Worm (Caenorhabditis elegans) whole organism, young adult: ENCODE data around the gene srr-4.
A peak's percentile ranks its signal among the peaks of the same experiment; 100 is the strongest.

ENCODE experiments used
- B0019.2 ChIP-seq: fragments of 200-800 bp; sonication (Bioruptor generic); conservative IDR thresholded peaks from 2 replicates; pipeline ENCODE4 v1.3.6; 2022; ENCODE audit warnings: missing genetic modification reagents, missing genetic modification characterization, missing compliant biosample characterization
- B0261.1 ChIP-seq: sonication (generic microtip); optimal IDR thresholded peaks from 2 replicates; lab custom pipeline; 2016; ENCODE audit warnings: mild to moderate bottlenecking, missing genetic modification characterization, moderate library complexity, missing compliant biosample characterization
- F10E7.11 ChIP-seq: sonication (generic microtip); optimal IDR thresholded peaks from 2 replicates; lab custom pipeline; 2017; ENCODE audit warnings: mild to moderate bottlenecking, missing genetic modification characterization, moderate library complexity, missing compliant biosample characterization
- F23B12.7 ChIP-seq: sonication (generic microtip); optimal IDR thresholded peaks from 2 replicates; lab custom pipeline; 2017; ENCODE audit warnings: missing genetic modification characterization, mild to moderate bottlenecking, missing compliant biosample characterization, antibody characterized with exemption, moderate library complexity; ENCODE audit not compliant: insufficient read depth
- F49E8.2 ChIP-seq: sonication (generic microtip); optimal IDR thresholded peaks from 3 replicates; lab custom pipeline; 2017; ENCODE audit warnings: missing genetic modification characterization, mild to moderate bottlenecking, missing compliant biosample characterization, antibody characterized with exemption, moderate library complexity; ENCODE audit not compliant: insufficient read depth
- F57A8.1 ChIP-seq: fragments of 200-800 bp; sonication (Bioruptor generic); optimal IDR thresholded peaks from 2 replicates; lab custom pipeline; 2018; ENCODE audit warnings: mild to moderate bottlenecking, missing genetic modification characterization, moderate library complexity, missing compliant biosample characterization
- T26A5.8 ChIP-seq: sonication (generic microtip); optimal IDR thresholded peaks from 2 replicates; lab custom pipeline; 2016; ENCODE audit warnings: missing genetic modification characterization, missing compliant biosample characterization
- Y56A3A.18 ChIP-seq: fragments of 200-800 bp; sonication (Bioruptor generic); IDR thresholded peaks from 2 replicates; pipeline ENCODE4 v1.3.6; 2022; ENCODE audit warnings: missing genetic modification reagents, missing genetic modification characterization, missing compliant biosample characterization
- Y79H2A.3 ChIP-seq: fragments of 200-800 bp; sonication (Bioruptor generic); conservative IDR thresholded peaks from 2 replicates; pipeline ENCODE4 v1.3.6; 2022; ENCODE audit warnings: missing genetic modification reagents, missing genetic modification characterization, missing compliant biosample characterization
- ama-1 ChIP-seq, 3 experiments: fragments of 150-350 bp in 1 of 3; sonication (generic microtip) in 2 of 3; optimal IDR thresholded peaks; 2 replicates each; lab custom pipeline; 2014 to 2018; ENCODE audit warnings: missing biosample characterization in 2 of 3, missing genetic modification characterization in 2 of 3, missing genetic modification reagents in 2 of 3
- aptf-2 ChIP-seq: fragments of 200-800 bp; sonication (Bioruptor generic); conservative IDR thresholded peaks from 2 replicates; pipeline ENCODE4 v1.3.6; 2022; ENCODE audit warnings: missing genetic modification reagents, missing genetic modification characterization, missing compliant biosample characterization
- attf-6 ChIP-seq: fragments of 200-800 bp; sonication (Bioruptor generic); IDR thresholded peaks from 2 replicates; pipeline ENCODE4 v1.3.6; 2022; ENCODE audit warnings: missing genetic modification reagents, missing genetic modification characterization, missing compliant biosample characterization
- bed-2 ChIP-seq: fragments of 200-800 bp; sonication (Bioruptor generic); IDR thresholded peaks from 2 replicates; pipeline ENCODE4 v1.3.6; 2022; ENCODE audit warnings: missing genetic modification reagents, missing genetic modification characterization, missing compliant biosample characterization
- cebp-1 ChIP-seq, 2 experiments: fragments of 200-800 bp in 1 of 2; sonication (Bioruptor generic) in 1 of 2; sonication (generic microtip) in 1 of 2; IDR thresholded peaks in 1 of 2; optimal IDR thresholded peaks in 1 of 2; 2 replicates each; pipeline versions ENCODE4 v1.3.6 to Lab custom; 2017 to 2022; ENCODE audit warnings: missing compliant biosample characterization in 2 of 2, missing genetic modification characterization in 2 of 2, mild to moderate bottlenecking in 1 of 2, missing genetic modification reagents in 1 of 2, moderate library complexity in 1 of 2
- ceh-27 ChIP-seq: fragments of 200-800 bp; sonication (Bioruptor generic); optimal IDR thresholded peaks from 2 replicates; lab custom pipeline; 2018; ENCODE audit warnings: mild to moderate bottlenecking, missing genetic modification characterization, moderate library complexity, missing compliant biosample characterization
- ceh-91 ChIP-seq: fragments of 200-800 bp; sonication (Bioruptor generic); IDR thresholded peaks from 2 replicates; pipeline ENCODE4 v1.3.6; 2022; ENCODE audit warnings: missing genetic modification reagents, missing genetic modification characterization, missing compliant biosample characterization
- die-1 ChIP-seq: sonication (generic microtip); optimal IDR thresholded peaks from 2 replicates; lab custom pipeline; 2016; ENCODE audit warnings: missing genotype, mild to moderate bottlenecking, missing genetic modification characterization, missing compliant biosample characterization
- ekl-4 ChIP-seq: fragments of 200-800 bp; sonication (Bioruptor generic); IDR thresholded peaks from 2 replicates; pipeline ENCODE4 v1.3.6; 2022; ENCODE audit warnings: missing genetic modification reagents, missing genetic modification characterization, missing compliant biosample characterization
- fkh-3 ChIP-seq: sonication (generic microtip); optimal IDR thresholded peaks from 2 replicates; lab custom pipeline; 2016; ENCODE audit warnings: mild to moderate bottlenecking, missing genetic modification characterization, missing compliant biosample characterization
- hmg-1.2 ChIP-seq: fragments of 200-800 bp; sonication (Bioruptor generic); IDR thresholded peaks from 2 replicates; pipeline ENCODE4 v1.3.6; 2022; ENCODE audit warnings: missing genetic modification reagents, missing genetic modification characterization, missing compliant biosample characterization
- hsf-1 ChIP-seq: fragments of 200-800 bp; sonication (Bioruptor generic); IDR thresholded peaks from 2 replicates; pipeline ENCODE4 v1.3.6; 2022; ENCODE audit warnings: missing genetic modification reagents, missing genetic modification characterization, missing compliant biosample characterization
- lag-1 ChIP-seq: fragments of 200-800 bp; sonication (Bioruptor generic); IDR thresholded peaks from 2 replicates; pipeline ENCODE4 v1.3.6; 2022; ENCODE audit warnings: missing genetic modification reagents, missing genetic modification characterization, missing compliant biosample characterization
- let-526 ChIP-seq: fragments of 200-800 bp; sonication (Bioruptor generic); IDR thresholded peaks from 2 replicates; pipeline ENCODE4 v1.3.6; 2022; ENCODE audit warnings: missing genetic modification reagents, missing genetic modification characterization, missing compliant biosample characterization
- lir-1 ChIP-seq: fragments of 200-800 bp; sonication (Bioruptor generic); conservative IDR thresholded peaks from 2 replicates; pipeline ENCODE4 v1.3.6; 2022; ENCODE audit warnings: missing genetic modification reagents, missing genetic modification characterization, missing compliant biosample characterization
- madf-10 ChIP-seq: sonication (generic microtip); optimal IDR thresholded peaks from 2 replicates; lab custom pipeline; 2016; ENCODE audit warnings: mild to moderate bottlenecking, missing genetic modification characterization, missing compliant biosample characterization
- madf-3 ChIP-seq: fragments of 200-800 bp; sonication (Bioruptor generic); IDR thresholded peaks from 2 replicates; pipeline ENCODE4 v1.3.6; 2022; ENCODE audit warnings: missing genetic modification reagents, missing genetic modification characterization, missing compliant biosample characterization
- madf-8 ChIP-seq: fragments of 200-800 bp; sonication (Bioruptor generic); conservative IDR thresholded peaks from 2 replicates; pipeline ENCODE4 v1.3.6; 2022; ENCODE audit warnings: missing genetic modification reagents, missing genetic modification characterization, missing compliant biosample characterization
- mxl-1 ChIP-seq: sonication (generic microtip); optimal IDR thresholded peaks from 2 replicates; lab custom pipeline; 2016; ENCODE audit warnings: missing genetic modification characterization, missing compliant biosample characterization
- nfyb-1 ChIP-seq: fragments of 200-800 bp; sonication (Bioruptor generic); IDR thresholded peaks from 2 replicates; pipeline ENCODE4 v1.3.6; 2022; ENCODE audit warnings: missing genetic modification reagents, missing genetic modification characterization, missing compliant biosample characterization
- nhr-80 ChIP-seq: sonication (generic microtip); optimal IDR thresholded peaks from 2 replicates; lab custom pipeline; 2016; ENCODE audit warnings: missing genetic modification characterization, missing compliant biosample characterization
- rec-8 ChIP-seq, 2 experiments: sonication (generic microtip); optimal IDR thresholded peaks; 2 replicates each; lab custom pipeline; 2016; ENCODE audit warnings: mild to moderate bottlenecking in 2 of 2, missing genetic modification characterization in 2 of 2, missing genetic modification reagents in 2 of 2, missing genotype in 2 of 2, missing biosample characterization in 1 of 2, missing compliant biosample characterization in 1 of 2, moderate library complexity in 1 of 2
- snpc-3.4 ChIP-seq: sonication (generic microtip); optimal IDR thresholded peaks from 2 replicates; lab custom pipeline; 2017; ENCODE audit warnings: missing genetic modification characterization, mild to moderate bottlenecking, missing compliant biosample characterization, antibody characterized with exemption, moderate library complexity, missing genotype, missing genetic modification reagents
- somi-1 ChIP-seq: fragments of 200-800 bp; sonication (Bioruptor generic); optimal IDR thresholded peaks from 2 replicates; lab custom pipeline; 2018; ENCODE audit warnings: mild to moderate bottlenecking, missing genetic modification characterization, missing compliant biosample characterization
- sptf-2 ChIP-seq: fragments of 200-800 bp; sonication (Bioruptor generic); optimal IDR thresholded peaks from 2 replicates; lab custom pipeline; 2018; ENCODE audit warnings: mild to moderate bottlenecking, missing genetic modification characterization, missing compliant biosample characterization
- tbx-9 ChIP-seq: sonication (generic microtip); optimal IDR thresholded peaks from 2 replicates; lab custom pipeline; 2016; ENCODE audit warnings: borderline replicate concordance, missing genetic modification characterization, inconsistent platforms, missing compliant biosample characterization
- tlf-1 ChIP-seq: fragments of 200-800 bp; sonication (Bioruptor generic); optimal IDR thresholded peaks from 2 replicates; lab custom pipeline; 2018; ENCODE audit warnings: mild to moderate bottlenecking, missing genetic modification characterization, missing compliant biosample characterization
- unc-130 ChIP-seq: sonication (generic microtip); optimal IDR thresholded peaks from 2 replicates; lab custom pipeline; 2016; ENCODE audit warnings: missing genetic modification reagents, missing genetic modification characterization, missing compliant biosample characterization
- unc-62 ChIP-seq: fragments of 150-350 bp; optimal IDR thresholded peaks from 2 replicates; lab custom pipeline; 2014; ENCODE audit warnings: missing biosample characterization, missing genetic modification reagents, missing genetic modification characterization
- zim-3 ChIP-seq: sonication (generic microtip); optimal IDR thresholded peaks from 2 replicates; lab custom pipeline; 2017; ENCODE audit warnings: mild to moderate bottlenecking, missing genetic modification characterization, moderate library complexity, missing compliant biosample characterization
- ztf-22 ChIP-seq: fragments of 200-800 bp; sonication (Bioruptor generic); optimal IDR thresholded peaks from 2 replicates; lab custom pipeline; 2018; ENCODE audit warnings: mild to moderate bottlenecking, missing genetic modification characterization, moderate library complexity, missing compliant biosample characterization
- ztf-26 ChIP-seq: sonication (generic microtip); optimal IDR thresholded peaks from 2 replicates; lab custom pipeline; 2017; ENCODE audit warnings: missing genetic modification characterization, missing compliant biosample characterization
- ztf-3 ChIP-seq: fragments of 200-800 bp; sonication (Bioruptor generic); optimal IDR thresholded peaks from 2 replicates; lab custom pipeline; 2018; ENCODE audit warnings: mild to moderate bottlenecking, missing genetic modification characterization, missing compliant biosample characterization

srr-4 gene

DNA sequence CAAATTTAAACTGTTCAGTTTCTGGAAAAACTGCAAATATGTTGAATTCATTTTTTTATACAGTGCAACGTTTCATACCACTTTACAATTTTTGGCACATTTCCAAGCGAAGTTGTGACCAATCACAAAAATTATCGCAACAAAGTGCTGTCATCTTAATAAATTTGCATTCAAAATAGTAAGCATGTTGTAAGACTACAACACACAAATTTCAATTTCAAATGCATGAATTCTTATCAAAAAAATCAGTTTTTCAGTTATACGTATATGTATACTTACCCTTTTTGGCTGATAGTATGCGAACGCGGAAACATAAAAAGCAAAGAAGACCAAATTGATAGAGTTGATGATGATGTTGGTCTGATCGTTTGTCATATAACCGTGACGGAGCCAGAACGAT is 11.2 kb downstream of the srr-4 start:
- TF ChIP-seq tlf-1, result no peak
- no peak for TF ChIP-seq lag-1 (GFP tag; lab: Robert Waterston, UW)
- TF ChIP-seq Y56A3A.18 (GFP tag; lab: Robert Waterston, UW), result no peak
- no peak for TF ChIP-seq aptf-2 (GFP tag; lab: Robert Waterston, UW)
- TF ChIP-seq nhr-80 (tag; lab: Kevin White, UChicago), result peak; percentile 86
- no peak for TF ChIP-seq F23B12.7 (tag; lab: Kevin White, UChicago)
- no peak for TF ChIP-seq attf-6 (GFP tag; lab: Robert Waterston, UW)

DNA sequence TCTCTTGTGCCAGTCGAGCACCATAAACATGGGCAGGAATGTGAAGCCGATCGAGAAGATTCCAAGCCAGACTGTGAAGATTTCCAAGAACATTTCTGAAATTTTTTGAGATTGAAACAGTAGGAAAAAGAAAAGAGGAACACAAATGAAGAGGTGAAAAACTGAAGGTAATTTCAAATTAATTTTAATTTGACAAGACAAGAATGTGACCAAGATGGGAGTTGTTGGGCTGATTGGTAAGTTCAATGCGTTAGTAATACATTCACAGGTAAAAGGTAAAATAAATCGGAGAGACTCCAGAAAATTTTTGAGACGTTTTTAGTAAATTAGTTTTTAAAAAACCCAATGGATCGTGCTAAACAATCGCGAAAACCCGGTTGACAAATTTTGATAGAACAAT is 11.7 kb downstream of the srr-4 start, which contains the start of gene swt-7:
Gene swt-7, minus strand, starts transcription at position 101 of the 400 bp plus-strand sequence.
- no peak for TF ChIP-seq bed-2
- TF ChIP-seq mxl-1 (tag; lab: Kevin White, UChicago), result no peak
- TF ChIP-seq hsf-1 (GFP tag; lab: Robert Waterston, UW), result no peak
- TF ChIP-seq attf-6 (GFP tag; lab: Robert Waterston, UW), result no peak
- no peak for TF ChIP-seq ztf-22 (GFP tag; lab: Kevin White, UChicago)
- TF ChIP-seq, all 124 proteins: peak for 0

DNA sequence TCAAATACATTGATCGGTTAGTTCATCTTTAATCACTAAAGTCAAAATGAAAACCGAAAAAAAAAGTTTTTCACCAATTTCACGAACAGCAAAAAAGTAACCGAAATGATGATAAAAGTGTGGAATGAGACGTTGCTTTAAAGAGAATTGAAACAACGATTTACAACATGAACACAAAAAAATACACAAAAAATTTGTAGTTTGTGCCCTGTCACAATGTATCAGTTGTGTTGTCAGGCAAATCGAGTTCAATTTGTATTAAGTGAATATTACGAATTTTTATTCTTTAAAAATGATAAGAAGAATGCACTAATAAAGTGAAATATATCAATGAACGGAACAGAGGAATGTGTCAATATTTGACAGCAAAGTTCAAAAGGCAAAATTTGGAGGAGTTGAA is 12.7 kb downstream of the srr-4 start:
- TF ChIP-seq ztf-26 (tag; lab: Kevin White, UChicago) (no peak), B0019.2 (GFP tag; lab: Robert Waterston, UW) (no peak), unc-130 (GFP tag; lab: Kevin White, UChicago) (no peak), nfyb-1 (GFP tag; lab: Robert Waterston, UW) (no peak), lir-1 (GFP tag; lab: Robert Waterston, UW) (no peak), fkh-3 (tag; lab: Kevin White, UChicago) (no peak), snpc-3.4 (tag; lab: Kevin White, UChicago) (no peak), F49E8.2 (no peak), B0261.1 (tag; lab: Kevin White, UChicago) (no peak), ceh-27 (GFP tag; lab: Kevin White, UChicago) (no peak), rec-8 (tag; optimal IDR thresholded peaks at IDR 0.05; lab: Kevin White, UChicago) (no peak), unc-62 (GFP tag; lab: Kevin White, UChicago) (no peak)
- TF ChIP-seq, all 124 proteins: peak for 0

DNA sequence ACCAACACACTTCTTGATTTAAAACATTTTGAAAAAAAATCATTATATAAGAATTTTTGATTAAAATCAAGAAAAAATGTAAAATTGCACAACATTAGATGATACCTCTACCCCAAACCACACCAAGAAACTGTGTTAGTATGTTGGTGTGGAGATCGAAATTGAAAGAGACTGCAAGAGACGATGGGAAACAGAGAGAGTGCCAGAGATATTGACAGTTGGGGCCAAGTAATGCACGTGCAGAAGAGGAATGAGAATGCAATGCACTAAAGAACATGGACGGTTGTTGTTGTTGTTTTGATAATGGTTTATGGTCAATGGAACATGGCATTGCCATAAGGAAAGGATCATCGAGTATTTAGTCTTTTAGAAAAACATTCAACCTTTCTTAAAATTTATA is 13.2 kb downstream of the srr-4 start:
- TF ChIP-seq madf-3 (GFP tag; lab: Robert Waterston, UW), result no peak
- no peak for TF ChIP-seq cebp-1 (GFP tag; IDR thresholded peaks at IDR 0.05; lab: Robert Waterston, UW)
- peak; percentile 34 for TF ChIP-seq cebp-1 (tag; optimal IDR thresholded peaks at IDR 0.05; lab: Kevin White, UChicago)
- no peak for TF ChIP-seq madf-10 (tag; lab: Kevin White, UChicago)
- TF ChIP-seq madf-8 (GFP tag; lab: Robert Waterston, UW), result no peak
- TF ChIP-seq T26A5.8 (tag; lab: Kevin White, UChicago), result no peak
- TF ChIP-seq mxl-1 (tag; lab: Kevin White, UChicago), result no peak
- no peak for TF ChIP-seq ekl-4 (GFP tag; lab: Robert Waterston, UW)
- TF ChIP-seq let-526, result 0 out of 2 replicates have a peak, but pooled peaks have one; percentile 55
- no peak for TF ChIP-seq F57A8.1 (GFP tag; lab: Kevin White, UChicago)
- TF ChIP-seq zim-3 (tag; lab: Kevin White, UChicago), result no peak
- no peak for TF ChIP-seq tbx-9 (tag; lab: Kevin White, UChicago)
- TF ChIP-seq ama-1 (optimal IDR thresholded peaks at IDR 0.05; lab: Kevin White, UChicago), result no peak
- no peak for TF ChIP-seq ama-1 (GFP tag; optimal IDR thresholded peaks at IDR 0.05; lab: Kevin White, UChicago)
- TF ChIP-seq Y79H2A.3 (GFP tag; lab: Robert Waterston, UW), result no peak
- no peak for TF ChIP-seq ztf-3
- TF ChIP-seq die-1 (tag; lab: Kevin White, UChicago), result no peak
- TF ChIP-seq lag-1 (GFP tag; lab: Robert Waterston, UW), result no peak
- TF ChIP-seq sptf-2 (GFP tag; lab: Kevin White, UChicago), result no peak
- no peak for TF ChIP-seq F10E7.11 (tag; lab: Kevin White, UChicago)
- peak; percentile 63; the same call in 1 of the 2 replicates for TF ChIP-seq hmg-1.2 (GFP tag; lab: Robert Waterston, UW)
- TF ChIP-seq nhr-80 (tag; lab: Kevin White, UChicago), result peak; percentile 35
- peak; percentile 17 for TF ChIP-seq somi-1 (GFP tag; lab: Kevin White, UChicago)
- no peak for TF ChIP-seq ceh-91 (GFP tag; lab: Robert Waterston, UW)
